Fruit fly (Drosophila melanogaster) whole organism, embryonic: ENCODE data around the gene net.

ENCODE experiments used
- Ada2b ChIP-seq: fragments of 200-800 bp; sonication (Bioruptor generic); IDR thresholded peaks from 2 replicates; pipeline ENCODE4 v1.3.6; 2022; ENCODE audit warnings: missing biosample characterization, missing genetic modification characterization
- CG10959 ChIP-seq: fragments of 200-800 bp; sonication (Bioruptor generic); IDR thresholded peaks from 2 replicates; pipeline ENCODE4 v1.3.6; 2022; ENCODE audit warnings: missing biosample characterization, missing genetic modification characterization
- CG11696 ChIP-seq: fragments of 200-800 bp; sonication (Bioruptor generic); IDR thresholded peaks from 2 replicates; pipeline ENCODE4 v1.3.6; 2022; ENCODE audit warnings: missing biosample characterization, missing genetic modification characterization
- CG11723 ChIP-seq: fragments of 200-800 bp; sonication (Bioruptor generic); optimal IDR thresholded peaks from 2 replicates; lab custom pipeline; 2017; ENCODE audit warnings: missing biosample characterization, mild to moderate bottlenecking, missing genetic modification characterization
- CG12219 ChIP-seq: fragments of 200-800 bp; sonication (Bioruptor generic); optimal IDR thresholded peaks from 3 replicates; lab custom pipeline; 2018; ENCODE audit warnings: missing biosample characterization, mild to moderate bottlenecking, missing genetic modification characterization
- CG12659 ChIP-seq: fragments of 200-800 bp; sonication (Bioruptor generic); optimal IDR thresholded peaks from 3 replicates; lab custom pipeline; 2017; ENCODE audit warnings: mild to moderate bottlenecking, missing biosample characterization, missing genetic modification reagents, missing genetic modification characterization
- CG16813 ChIP-seq: fragments of 200-800 bp; sonication (Bioruptor generic); IDR thresholded peaks from 3 replicates; pipeline ENCODE4 v1.3.6; 2022; ENCODE audit warnings: missing biosample characterization, missing genetic modification characterization; ENCODE audit not compliant: partially characterized antibody
- CG18262 ChIP-seq: fragments of 200-800 bp; optimal IDR thresholded peaks from 3 replicates; lab custom pipeline; 2019; ENCODE audit warnings: missing biosample characterization, mild to moderate bottlenecking, missing genetic modification characterization, moderate library complexity
- CG2202 ChIP-seq: fragments of 200-800 bp; sonication (Bioruptor generic); optimal IDR thresholded peaks from 2 replicates; lab custom pipeline; 2018; ENCODE audit warnings: missing biosample characterization, mild to moderate bottlenecking, missing genetic modification characterization
- CG3065 ChIP-seq: fragments of 200-800 bp; sonication (Bioruptor generic); optimal IDR thresholded peaks from 2 replicates; lab custom pipeline; 2016; ENCODE audit warnings: missing biosample characterization, missing genetic modification characterization
- CG31224 ChIP-seq: fragments of 200-800 bp; sonication (Bioruptor generic); IDR thresholded peaks from 2 replicates; pipeline ENCODE4 v1.3.6; 2022; ENCODE audit warnings: missing biosample characterization, missing genetic modification characterization
- CG33213 ChIP-seq: fragments of 200-800 bp; sonication (Bioruptor generic); optimal IDR thresholded peaks from 3 replicates; lab custom pipeline; 2016; ENCODE audit warnings: missing biosample characterization, missing genetic modification characterization
- CG34422 ChIP-seq: fragments of 200-800 bp; sonication (Bioruptor generic); IDR thresholded peaks from 3 replicates; pipeline ENCODE4 v1.3.6; 2022; ENCODE audit warnings: missing biosample characterization, missing genetic modification characterization
- CG3838 ChIP-seq: fragments of 200-800 bp; sonication (Bioruptor generic); optimal IDR thresholded peaks from 3 replicates; lab custom pipeline; 2016; ENCODE audit warnings: missing biosample characterization, missing genetic modification characterization
- CG7745 ChIP-seq: fragments of 200-800 bp; sonication (Bioruptor generic); optimal IDR thresholded peaks from 2 replicates; lab custom pipeline; 2018; ENCODE audit warnings: missing biosample characterization, mild to moderate bottlenecking, missing genetic modification characterization, moderate library complexity
- CG7963 ChIP-seq: fragments of 200-800 bp; sonication (Bioruptor generic); IDR thresholded peaks from 3 replicates; pipeline ENCODE4 v1.3.6; 2022; ENCODE audit warnings: missing biosample characterization, missing genetic modification characterization; ENCODE audit not compliant: partially characterized antibody
- CG8924 ChIP-seq: fragments of 200-800 bp; optimal IDR thresholded peaks from 3 replicates; lab custom pipeline; 2019; ENCODE audit warnings: missing biosample characterization, mild to moderate bottlenecking, missing genetic modification characterization, moderate library complexity
- GATAe ChIP-seq: fragments of 200-800 bp; sonication (Bioruptor generic); conservative IDR thresholded peaks from 2 replicates; pipeline ENCODE4 v1.3.6; 2022; ENCODE audit warnings: missing biosample characterization, missing genetic modification characterization
- Hand ChIP-seq: fragments of 200-800 bp; sonication (Bioruptor generic); optimal IDR thresholded peaks from 2 replicates; lab custom pipeline; 2017; ENCODE audit warnings: mild to moderate bottlenecking, missing biosample characterization, missing genetic modification reagents, missing genetic modification characterization
- Hey ChIP-seq: fragments of 200-800 bp; sonication (Bioruptor generic); optimal IDR thresholded peaks from 3 replicates; lab custom pipeline; 2018; ENCODE audit warnings: missing biosample characterization, mild to moderate bottlenecking, missing genetic modification characterization
- Lpt ChIP-seq: fragments of >200 bp; optimal IDR thresholded peaks from 2 replicates; lab custom pipeline; 2018; ENCODE audit warnings: missing biosample characterization, missing genetic modification characterization
- NFAT ChIP-seq: fragments of 200-800 bp; sonication (Bioruptor generic); IDR thresholded peaks from 2 replicates; pipeline ENCODE4 v1.3.6; 2022; ENCODE audit warnings: missing biosample characterization, missing genetic modification characterization
- NK7.1 ChIP-seq: fragments of 200-800 bp; sonication (Bioruptor generic); optimal IDR thresholded peaks from 3 replicates; lab custom pipeline; 2016; ENCODE audit warnings: missing biosample characterization, missing genetic modification characterization
- Ravus ChIP-seq: fragments of 200-800 bp; sonication (Bioruptor generic); IDR thresholded peaks from 2 replicates; pipeline ENCODE4 v1.3.6; 2022; ENCODE audit warnings: missing biosample characterization, missing genetic modification characterization
- Rfx ChIP-seq: fragments of 200-800 bp; sonication (Bioruptor generic); IDR thresholded peaks from 2 replicates; pipeline ENCODE4 v1.3.6; 2022; ENCODE audit warnings: missing biosample characterization, missing genetic modification characterization
- Side ChIP-seq: fragments of 200-800 bp; sonication (Bioruptor generic); optimal IDR thresholded peaks from 2 replicates; lab custom pipeline; 2016; ENCODE audit warnings: missing biosample characterization, missing genetic modification characterization
- YL-1 ChIP-seq: fragments of 200-800 bp; sonication (Bioruptor generic); optimal IDR thresholded peaks from 3 replicates; lab custom pipeline; 2017; ENCODE audit warnings: missing biosample characterization, mild to moderate bottlenecking, missing genetic modification characterization
- amos ChIP-seq: fragments of 200-800 bp; sonication (Bioruptor generic); IDR thresholded peaks from 2 replicates; pipeline ENCODE4 v1.3.6; 2022; ENCODE audit warnings: missing biosample characterization, missing genetic modification characterization; ENCODE audit not compliant: partially characterized antibody
- bab2 ChIP-seq: fragments of 200-800 bp; sonication (Bioruptor generic); optimal IDR thresholded peaks from 2 replicates; lab custom pipeline; 2016; ENCODE audit warnings: missing biosample characterization, missing genetic modification characterization
- bcd ChIP-seq: fragments of 200-800 bp; sonication (Bioruptor generic); optimal IDR thresholded peaks from 2 replicates; lab custom pipeline; 2017; ENCODE audit warnings: missing biosample characterization, mild to moderate bottlenecking, missing genetic modification characterization
- croc ChIP-seq: fragments of 200-800 bp; sonication (Bioruptor generic); conservative IDR thresholded peaks from 3 replicates; pipeline ENCODE4 v1.3.6; 2022; ENCODE audit warnings: missing biosample characterization, missing genetic modification characterization
- fd102C ChIP-seq: fragments of 200-800 bp; sonication (Bioruptor generic); optimal IDR thresholded peaks from 2 replicates; lab custom pipeline; 2018; ENCODE audit warnings: missing biosample characterization, mild to moderate bottlenecking, missing genetic modification characterization, moderate library complexity
- ind ChIP-seq: fragments of 200-800 bp; sonication (Bioruptor generic); optimal IDR thresholded peaks from 3 replicates; lab custom pipeline; 2016; ENCODE audit warnings: missing biosample characterization, missing genetic modification characterization
- peb ChIP-seq: fragments of 200-800 bp; sonication (Bioruptor generic); IDR thresholded peaks from 2 replicates; pipeline ENCODE4 v1.3.6; 2022; ENCODE audit warnings: missing biosample characterization, missing genetic modification characterization
- ranshi ChIP-seq: fragments of 200-800 bp; sonication (Bioruptor generic); IDR thresholded peaks from 2 replicates; pipeline ENCODE4 v1.3.6; 2022; ENCODE audit warnings: missing biosample characterization, missing genetic modification characterization
- rib ChIP-seq: fragments of 200-800 bp; sonication (Bioruptor generic); IDR thresholded peaks from 2 replicates; pipeline ENCODE4 v1.3.6; 2022; ENCODE audit warnings: missing biosample characterization, missing genetic modification characterization
- scrt ChIP-seq: fragments of 200-800 bp; sonication (Bioruptor generic); optimal IDR thresholded peaks from 2 replicates; lab custom pipeline; 2018; ENCODE audit warnings: missing biosample characterization, mild to moderate bottlenecking, missing genetic modification characterization, moderate library complexity
- sens-2 ChIP-seq: fragments of 200-800 bp; sonication (Bioruptor generic); IDR thresholded peaks from 2 replicates; pipeline ENCODE4 v1.3.6; 2022; ENCODE audit warnings: missing biosample characterization, missing genetic modification characterization
- slp2 ChIP-seq: fragments of 200-800 bp; sonication (Bioruptor generic); optimal IDR thresholded peaks from 2 replicates; lab custom pipeline; 2016; ENCODE audit warnings: missing biosample characterization, missing genetic modification characterization
- sna ChIP-seq: fragments of 200-800 bp; sonication (Bioruptor generic); IDR thresholded peaks from 2 replicates; pipeline ENCODE4 v1.3.6; 2022; ENCODE audit warnings: missing biosample characterization, missing genetic modification characterization; ENCODE audit not compliant: partially characterized antibody
- stwl ChIP-seq: fragments of 200-800 bp; sonication (Bioruptor generic); optimal IDR thresholded peaks from 3 replicates; lab custom pipeline; 2018; ENCODE audit warnings: missing biosample characterization, mild to moderate bottlenecking, missing genetic modification characterization, moderate library complexity
- tin ChIP-seq: fragments of 200-800 bp; sonication (Bioruptor generic); optimal IDR thresholded peaks from 3 replicates; lab custom pipeline; 2016; ENCODE audit warnings: missing biosample characterization, missing genetic modification characterization
- tup ChIP-seq: fragments of 200-800 bp; sonication (Bioruptor generic); optimal IDR thresholded peaks from 2 replicates; lab custom pipeline; 2016; ENCODE audit warnings: missing biosample characterization, mild to moderate bottlenecking, missing genetic modification characterization, moderate library complexity

Gene net

dm6 chr2L:71869-72751, 15.1 kb downstream of the net start (continued):
- TF ChIP-seq slp2 (GFP tag; lab: Kevin White, UChicago): no peak
- TF ChIP-seq amos (GFP tag; lab: Robert Waterston, UW): peak; percentile 35; the same call in 1 of the 2 replicates
- TF ChIP-seq fd102C (GFP tag; lab: Kevin White, UChicago): no peak
- TF ChIP-seq CG33213 (GFP tag; lab: Kevin White, UChicago): no peak
- TF ChIP-seq Lpt (GFP tag; lab: Kevin White, UChicago): no peak
- peak; percentile 29 for TF ChIP-seq CG12659 (GFP tag; lab: Kevin White, UChicago)
- TF ChIP-seq CG16813 (GFP tag; lab: Robert Waterston, UW): no peak
- no peak for TF ChIP-seq tup
- no peak for TF ChIP-seq Hey (tag; lab: Kevin White, UChicago)
- no peak for TF ChIP-seq CG2202 (tag; lab: Kevin White, UChicago)
- TF ChIP-seq sna: 0 out of 2 replicates have a peak, but pooled peaks have one; percentile 13
- no peak for TF ChIP-seq CG7745 (tag; lab: Kevin White, UChicago)
- TF ChIP-seq GATAe (GFP tag; lab: Robert Waterston, UW): peak; percentile 53
- no peak for TF ChIP-seq CG11696 (GFP tag; lab: Robert Waterston, UW)
- no peak for TF ChIP-seq NFAT (GFP tag; lab: Robert Waterston, UW)
- TF ChIP-seq Rfx (GFP tag; lab: Robert Waterston, UW): no peak
- no peak for TF ChIP-seq peb (GFP tag; lab: Robert Waterston, UW)
- no peak for TF ChIP-seq Ravus (GFP tag; lab: Robert Waterston, UW)
- TF ChIP-seq CG10959 (GFP tag; lab: Robert Waterston, UW): no peak
- no peak for TF ChIP-seq Ada2b
- no peak for TF ChIP-seq ind (GFP tag; lab: Kevin White, UChicago)
- TF ChIP-seq bab2 (GFP tag; lab: Kevin White, UChicago): no peak
- no peak for TF ChIP-seq CG12219 (GFP tag; lab: Kevin White, UChicago)
- no peak for TF ChIP-seq CG34422 (GFP tag; lab: Robert Waterston, UW)
- TF ChIP-seq CG3065 (GFP tag; lab: Kevin White, UChicago): no peak
- TF ChIP-seq sens-2 (GFP tag; lab: Robert Waterston, UW): no peak
- TF ChIP-seq ranshi (GFP tag; lab: Robert Waterston, UW): no peak
- no peak for TF ChIP-seq CG31224 (GFP tag; lab: Robert Waterston, UW)
- TF ChIP-seq CG3838: no peak
- no peak for TF ChIP-seq CG11723
- TF ChIP-seq rib (GFP tag; lab: Robert Waterston, UW): 0 out of 2 replicates have a peak, but pooled peaks have one; percentile 51
- TF ChIP-seq YL-1 (GFP tag; lab: Kevin White, UChicago): peak; percentile 53
- TF ChIP-seq CG7963 (GFP tag; lab: Robert Waterston, UW): no peak
- no peak for TF ChIP-seq tin (GFP tag; lab: Kevin White, UChicago)
- no peak for TF ChIP-seq Side
- peak; percentile 5 for TF ChIP-seq Hand
- no peak for TF ChIP-seq scrt
- no peak for TF ChIP-seq croc (GFP tag; lab: Robert Waterston, UW)
- no peak for TF ChIP-seq stwl
- no peak for TF ChIP-seq bcd (GFP tag; lab: Kevin White, UChicago)
- TF ChIP-seq CG8924 (tag; lab: Kevin White, UChicago): no peak
- TF ChIP-seq NK7.1 (GFP tag; lab: Kevin White, UChicago): no peak
- no peak for TF ChIP-seq CG18262
